Worm (Caenorhabditis elegans): ENCODE results near the gene sre-38.

Gene sre-38

ce11 chrII:12506511-12506910 is 49.1 kb downstream of the sre-38 start:
- no peak for TF ChIP-seq F44E2.7 (GFP tag; IDR thresholded peaks at IDR 0.05)
- no peak for TF ChIP-seq R02D3.7 (tag; optimal IDR thresholded peaks at IDR 0.05)
- TF ChIP-seq aha-1 (tag), result peak; percentile 64
- no peak for TF ChIP-seq daf-16 (GFP tag; optimal IDR thresholded peaks at IDR 0.05)
- TF ChIP-seq daf-16 (tag; optimal IDR thresholded peaks at IDR 0.05), result no peak

ce11 chrII:12507038-12507437 is 49.7 kb downstream of the sre-38 start, which contains the start of gene srh-68:
srh-68 (plus strand) TSS chrII:12507338.
- TF ChIP-seq hif-1 (tag; optimal IDR thresholded peaks at IDR 0.05) (no peak), lin-39 (tag; optimal IDR thresholded peaks at IDR 0.05) (no peak), mes-2 (tag; optimal IDR thresholded peaks at IDR 0.05; ENCODE audit: poor library complexity, severe bottlenecking) (no peak), nhr-10 (tag; optimal IDR thresholded peaks at IDR 0.05) (no peak), F10B5.3 (tag; optimal IDR thresholded peaks at IDR 0.05) (no peak), ceh-62 (tag; optimal IDR thresholded peaks at IDR 0.05) (no peak), mxl-3 (GFP tag; optimal IDR thresholded peaks at IDR 0.05) (no peak), R02D3.7 (tag; optimal IDR thresholded peaks at IDR 0.05) (no peak), nhr-111 (GFP tag; optimal IDR thresholded peaks at IDR 0.05) (no peak), F49E8.2 (tag; optimal IDR thresholded peaks at IDR 0.05; ENCODE audit: borderline replicate concordance) (no peak), madf-9 (GFP tag; conservative IDR thresholded peaks at IDR 0.05) (no peak)

ce11 chrII:12508650-12509049 is 51.3 kb downstream of the sre-38 start, which contains the start of gene srh-67:
srh-67 (plus strand) TSS chrII:12508950.
- no peak for TF ChIP-seq nhr-10 (tag; optimal IDR thresholded peaks at IDR 0.05)
- TF ChIP-seq hlh-11 (tag; optimal IDR thresholded peaks at IDR 0.05), result no peak
- TF ChIP-seq daf-19 (GFP tag; conservative IDR thresholded peaks at IDR 0.05), result no peak
- TF ChIP-seq pha-4 (GFP tag; IDR thresholded peaks at IDR 0.05), result no peak
- TF ChIP-seq pha-4 (tag; optimal IDR thresholded peaks at IDR 0.05), result no peak
- TF ChIP-seq fos-1 (tag; optimal IDR thresholded peaks at IDR 0.05), result no peak
- TF ChIP-seq mes-2 (tag; optimal IDR thresholded peaks at IDR 0.05; ENCODE audit: poor library complexity, severe bottlenecking), result no peak
- no peak for TF ChIP-seq lir-3 (tag; optimal IDR thresholded peaks at IDR 0.05)
- no peak for TF ChIP-seq egl-43 (GFP tag; IDR thresholded peaks at IDR 0.05)
- TF ChIP-seq ztf-11 (tag; optimal IDR thresholded peaks at IDR 0.05), result no peak
- no peak for TF ChIP-seq rbr-2 (tag; optimal IDR thresholded peaks at IDR 0.05)
- TF ChIP-seq nhr-102 (tag; optimal IDR thresholded peaks at IDR 0.05), result no peak
- no peak for TF ChIP-seq sdz-12 (GFP tag; optimal IDR thresholded peaks at IDR 0.05)
- no peak for TF ChIP-seq dve-1 (tag; optimal IDR thresholded peaks at IDR 0.05; ENCODE audit: insufficient read depth)
- TF ChIP-seq T26A8.4 (GFP tag; IDR thresholded peaks at IDR 0.05), result no peak
- TF ChIP-seq ceh-32 (tag; optimal IDR thresholded peaks at IDR 0.05; ENCODE audit: poor library complexity), result no peak
